Worm (Caenorhabditis elegans) whole organism, young adult: ENCODE results near the gene ogdh-1.
A peak's percentile ranks its signal among the peaks of the same experiment; 100 is the strongest.

Source experiments
- C17E4.6 ChIP-seq: fragments of 200-800 bp; sonication (Bioruptor generic); IDR thresholded peaks from 2 replicates; pipeline ENCODE4 v1.3.6; 2022; ENCODE audit warnings: missing genetic modification reagents, missing genetic modification characterization, missing compliant biosample characterization
- F33H1.4 ChIP-seq: fragments of 200-800 bp; sonication (Bioruptor generic); IDR thresholded peaks from 2 replicates; pipeline ENCODE4 v1.3.6; 2022; ENCODE audit warnings: missing genetic modification reagents, missing genetic modification characterization, missing compliant biosample characterization
- F39B2.1 ChIP-seq: fragments of 200-800 bp; sonication (Bioruptor generic); IDR thresholded peaks from 2 replicates; pipeline ENCODE4 v1.3.6; 2022; ENCODE audit warnings: missing genetic modification reagents, missing genetic modification characterization, missing compliant biosample characterization
- F52B5.7 ChIP-seq: sonication (generic microtip); optimal IDR thresholded peaks from 2 replicates; lab custom pipeline; 2016; ENCODE audit warnings: mild to moderate bottlenecking, missing genetic modification characterization, missing compliant biosample characterization
- F57C9.4 ChIP-seq: sonication (generic microtip); optimal IDR thresholded peaks from 2 replicates; lab custom pipeline; 2017; ENCODE audit warnings: mild to moderate bottlenecking, missing genetic modification characterization, missing compliant biosample characterization
- K12H6.12 ChIP-seq: fragments of 200-800 bp; sonication (Bioruptor generic); optimal IDR thresholded peaks from 2 replicates; lab custom pipeline; 2018; ENCODE audit warnings: mild to moderate bottlenecking, missing genetic modification characterization, missing compliant biosample characterization
- Y53F4B.3 ChIP-seq: fragments of 200-800 bp; sonication (Bioruptor generic); IDR thresholded peaks from 2 replicates; pipeline ENCODE4 v1.3.6; 2022; ENCODE audit warnings: missing genetic modification reagents, missing genetic modification characterization, missing compliant biosample characterization
- Y53G8AR.9 ChIP-seq: fragments of 200-800 bp; sonication (Bioruptor generic); conservative IDR thresholded peaks from 2 replicates; pipeline ENCODE4 v1.3.6; 2022; ENCODE audit warnings: missing genetic modification reagents, missing genetic modification characterization, missing compliant biosample characterization
- Y95B8A.8 ChIP-seq: fragments of 200-800 bp; sonication (Bioruptor generic); IDR thresholded peaks from 2 replicates; pipeline ENCODE4 v1.3.6; 2022; ENCODE audit warnings: missing genetic modification reagents, missing genetic modification characterization, missing compliant biosample characterization
- ama-1 ChIP-seq, 3 experiments: fragments of 150-350 bp in 1 of 3; sonication (generic microtip) in 2 of 3; optimal IDR thresholded peaks; 2 replicates each; lab custom pipeline; 2014 to 2018; ENCODE audit warnings: missing biosample characterization in 2 of 3, missing genetic modification characterization in 2 of 3, missing genetic modification reagents in 2 of 3
- aptf-3 ChIP-seq: fragments of 200-800 bp; sonication (Bioruptor generic); IDR thresholded peaks from 2 replicates; pipeline ENCODE4 v1.3.6; 2022; ENCODE audit warnings: missing genetic modification characterization, missing compliant biosample characterization
- atf-7 ChIP-seq: sonication (generic microtip); optimal IDR thresholded peaks from 2 replicates; lab custom pipeline; 2017; ENCODE audit warnings: mild to moderate bottlenecking, missing genetic modification characterization, missing compliant biosample characterization
- attf-6 ChIP-seq: fragments of 200-800 bp; sonication (Bioruptor generic); IDR thresholded peaks from 2 replicates; pipeline ENCODE4 v1.3.6; 2022; ENCODE audit warnings: missing genetic modification reagents, missing genetic modification characterization, missing compliant biosample characterization
- bed-1 ChIP-seq: fragments of 200-800 bp; sonication (Bioruptor generic); IDR thresholded peaks from 2 replicates; pipeline ENCODE4 v1.3.6; 2022; ENCODE audit warnings: missing genetic modification reagents, missing genetic modification characterization, missing compliant biosample characterization
- ccch-3 ChIP-seq: fragments of 200-800 bp; sonication (Bioruptor generic); optimal IDR thresholded peaks from 2 replicates; lab custom pipeline; 2018; ENCODE audit warnings: mild to moderate bottlenecking, missing genetic modification characterization, missing compliant biosample characterization
- ceh-27 ChIP-seq: fragments of 200-800 bp; sonication (Bioruptor generic); optimal IDR thresholded peaks from 2 replicates; lab custom pipeline; 2018; ENCODE audit warnings: mild to moderate bottlenecking, missing genetic modification characterization, moderate library complexity, missing compliant biosample characterization
- ceh-79 ChIP-seq: sonication (generic microtip); optimal IDR thresholded peaks from 2 replicates; lab custom pipeline; 2017; ENCODE audit warnings: mild to moderate bottlenecking, missing genetic modification characterization, missing compliant biosample characterization
- ceh-91 ChIP-seq: fragments of 200-800 bp; sonication (Bioruptor generic); IDR thresholded peaks from 2 replicates; pipeline ENCODE4 v1.3.6; 2022; ENCODE audit warnings: missing genetic modification reagents, missing genetic modification characterization, missing compliant biosample characterization
- chd-7 ChIP-seq: sonication (generic microtip); optimal IDR thresholded peaks from 2 replicates; lab custom pipeline; 2016; ENCODE audit warnings: mild to moderate bottlenecking, missing genetic modification characterization, moderate library complexity, missing compliant biosample characterization
- egrh-3 ChIP-seq: fragments of 200-800 bp; sonication (Bioruptor generic); IDR thresholded peaks from 2 replicates; pipeline ENCODE4 v1.3.6; 2022; ENCODE audit warnings: missing genetic modification reagents, missing genetic modification characterization, missing compliant biosample characterization
- hmg-1.2 ChIP-seq: fragments of 200-800 bp; sonication (Bioruptor generic); IDR thresholded peaks from 2 replicates; pipeline ENCODE4 v1.3.6; 2022; ENCODE audit warnings: missing genetic modification reagents, missing genetic modification characterization, missing compliant biosample characterization
- hmg-20 ChIP-seq: fragments of 200-800 bp; sonication (Bioruptor generic); IDR thresholded peaks from 2 replicates; pipeline ENCODE4 v1.3.6; 2022; ENCODE audit warnings: missing genetic modification reagents, missing genetic modification characterization, missing compliant biosample characterization
- let-526 ChIP-seq: fragments of 200-800 bp; sonication (Bioruptor generic); IDR thresholded peaks from 2 replicates; pipeline ENCODE4 v1.3.6; 2022; ENCODE audit warnings: missing genetic modification reagents, missing genetic modification characterization, missing compliant biosample characterization
- lin-35 ChIP-seq, 3 experiments: fragments of 150-350 bp in 2 of 3; sonication (generic microtip) in 1 of 3; optimal IDR thresholded peaks; 2 replicates each; lab custom pipeline; 2014 to 2018; ENCODE audit warnings: missing biosample characterization in 3 of 3, missing genetic modification characterization in 3 of 3, missing genetic modification reagents in 3 of 3
- lsl-1 ChIP-seq: fragments of 200-800 bp; sonication (Bioruptor generic); optimal IDR thresholded peaks from 2 replicates; lab custom pipeline; 2018; ENCODE audit warnings: mild to moderate bottlenecking, missing genetic modification characterization, moderate library complexity, missing compliant biosample characterization
- lsy-27 ChIP-seq: sonication (generic microtip); optimal IDR thresholded peaks from 2 replicates; lab custom pipeline; 2017; ENCODE audit warnings: missing genetic modification characterization, mild to moderate bottlenecking, missing compliant biosample characterization, antibody characterized with exemption, missing genotype, borderline replicate concordance; ENCODE audit not compliant: insufficient read depth
- madf-10 ChIP-seq: sonication (generic microtip); optimal IDR thresholded peaks from 2 replicates; lab custom pipeline; 2016; ENCODE audit warnings: mild to moderate bottlenecking, missing genetic modification characterization, missing compliant biosample characterization
- mcd-1 ChIP-seq: fragments of 200-800 bp; sonication (Bioruptor generic); IDR thresholded peaks from 2 replicates; pipeline ENCODE4 v1.3.6; 2022; ENCODE audit warnings: missing genetic modification reagents, missing genetic modification characterization, missing compliant biosample characterization
- mel-28 ChIP-seq: sonication (generic microtip); optimal IDR thresholded peaks from 2 replicates; lab custom pipeline; 2016; ENCODE audit warnings: borderline replicate concordance, mild to moderate bottlenecking, missing genetic modification characterization, missing compliant biosample characterization
- pbrm-1 ChIP-seq: fragments of 200-800 bp; sonication (Bioruptor generic); IDR thresholded peaks from 2 replicates; pipeline ENCODE4 v1.3.6; 2022; ENCODE audit warnings: missing genetic modification reagents, missing genetic modification characterization, missing compliant biosample characterization
- rpc-1 ChIP-seq, 2 experiments: fragments of 150-350 bp in 1 of 2; sonication (generic microtip) in 1 of 2; optimal IDR thresholded peaks; 2 replicates each; lab custom pipeline; 2014 to 2018; ENCODE audit warnings: missing biosample characterization in 1 of 2, missing genetic modification characterization in 1 of 2, missing genetic modification reagents in 1 of 2, missing genotype in 1 of 2
- snpc-1.1 ChIP-seq: sonication (generic microtip); optimal IDR thresholded peaks from 2 replicates; lab custom pipeline; 2017; ENCODE audit warnings: missing genetic modification characterization, mild to moderate bottlenecking, missing compliant biosample characterization, antibody characterized with exemption, moderate library complexity, missing genotype, missing genetic modification reagents; ENCODE audit not compliant: insufficient read depth
- snpc-1.3 ChIP-seq: sonication (generic microtip); optimal IDR thresholded peaks from 2 replicates; lab custom pipeline; 2017; ENCODE audit warnings: missing genetic modification characterization, mild to moderate bottlenecking, missing compliant biosample characterization, antibody characterized with exemption, moderate library complexity, missing genotype, missing genetic modification reagents; ENCODE audit not compliant: insufficient read depth
- somi-1 ChIP-seq: fragments of 200-800 bp; sonication (Bioruptor generic); optimal IDR thresholded peaks from 2 replicates; lab custom pipeline; 2018; ENCODE audit warnings: mild to moderate bottlenecking, missing genetic modification characterization, missing compliant biosample characterization
- sptf-2 ChIP-seq: fragments of 200-800 bp; sonication (Bioruptor generic); optimal IDR thresholded peaks from 2 replicates; lab custom pipeline; 2018; ENCODE audit warnings: mild to moderate bottlenecking, missing genetic modification characterization, missing compliant biosample characterization
- unc-130 ChIP-seq: sonication (generic microtip); optimal IDR thresholded peaks from 2 replicates; lab custom pipeline; 2016; ENCODE audit warnings: missing genetic modification reagents, missing genetic modification characterization, missing compliant biosample characterization
- xnd-1 ChIP-seq: sonication (generic microtip); optimal IDR thresholded peaks from 2 replicates; lab custom pipeline; 2016; ENCODE audit warnings: missing genotype, missing genetic modification reagents, missing genetic modification characterization, missing compliant biosample characterization
- ztf-18 ChIP-seq: sonication (generic microtip); optimal IDR thresholded peaks from 2 replicates; lab custom pipeline; 2016; ENCODE audit warnings: missing genotype, mild to moderate bottlenecking, missing genetic modification characterization, missing compliant biosample characterization
- ztf-22 ChIP-seq: fragments of 200-800 bp; sonication (Bioruptor generic); optimal IDR thresholded peaks from 2 replicates; lab custom pipeline; 2018; ENCODE audit warnings: mild to moderate bottlenecking, missing genetic modification characterization, moderate library complexity, missing compliant biosample characterization
- ztf-28 ChIP-seq: fragments of 200-800 bp; sonication (Bioruptor generic); IDR thresholded peaks from 2 replicates; pipeline ENCODE4 v1.3.6; 2022; ENCODE audit warnings: missing genetic modification reagents, missing genetic modification characterization, missing compliant biosample characterization

Gene ogdh-1

ce11 chrIV:4650624-4651094 is 53.2 kb downstream of the ogdh-1 start, which contains the start of gene ubc-9 (continued):
- TF ChIP-seq hmg-20 (GFP tag; lab: Robert Waterston, UW) (no peak), unc-130 (GFP tag; lab: Kevin White, UChicago) (peak; percentile 58), ceh-27 (GFP tag; lab: Kevin White, UChicago) (peak; percentile 17), hmg-1.2 (GFP tag; lab: Robert Waterston, UW) (peak; percentile 67), Y53F4B.3 (GFP tag; lab: Robert Waterston, UW) (no peak), ceh-91 (peak; percentile 83), ama-1 (optimal IDR thresholded peaks at IDR 0.05; lab: Kevin White, UChicago) (no peak), ama-1 (GFP tag; optimal IDR thresholded peaks at IDR 0.05; lab: Kevin White, UChicago) (no peak), snpc-1.3 (tag; lab: Kevin White, UChicago) (peak; percentile 58), lin-35 (GFP tag; optimal IDR thresholded peaks at IDR 0.05; lab: Kevin White, UChicago) (peak; percentile 10 to 56 (median 54)), ztf-18 (tag; lab: Kevin White, UChicago) (peak; percentile 67)

ce11 chrIV:4649460-4649859 is 54.4 kb downstream of the ogdh-1 start, which contains the start of gene F29B9.7:
Gene F29B9.7, plus strand, starts transcription at chrIV:4649760.
- TF ChIP-seq madf-10 (tag; lab: Kevin White, UChicago) = no peak
- TF ChIP-seq somi-1 (GFP tag; lab: Kevin White, UChicago) = no peak
- TF ChIP-seq mel-28 (tag; lab: Kevin White, UChicago) = no peak
- no peak for TF ChIP-seq attf-6
- TF ChIP-seq K12H6.12 (tag; lab: Kevin White, UChicago) = no peak
- no peak for TF ChIP-seq C17E4.6 (GFP tag; lab: Robert Waterston, UW)
- TF ChIP-seq Y95B8A.8 = no peak
- TF ChIP-seq F33H1.4 (GFP tag; lab: Robert Waterston, UW) = no peak
- TF ChIP-seq F39B2.1 = no peak
- TF ChIP-seq ccch-3 (GFP tag; lab: Kevin White, UChicago) = no peak
- TF ChIP-seq Y53F4B.3 (GFP tag; lab: Robert Waterston, UW) = no peak
- TF ChIP-seq unc-130 (GFP tag; lab: Kevin White, UChicago) = no peak
- TF ChIP-seq snpc-1.1 (tag; lab: Kevin White, UChicago) = no peak
- TF ChIP-seq mcd-1 (GFP tag; lab: Robert Waterston, UW) = no peak
- TF ChIP-seq pbrm-1 = no peak
- TF ChIP-seq egrh-3 (GFP tag; lab: Robert Waterston, UW) = no peak
- TF ChIP-seq F52B5.7 = no peak
- no peak for TF ChIP-seq ztf-22 (GFP tag; lab: Kevin White, UChicago)
- no peak for TF ChIP-seq F57C9.4 (tag; lab: Kevin White, UChicago)

- TF ChIP-seq let-526 (GFP tag; lab: Robert Waterston, UW) = no peak
- TF ChIP-seq aptf-3 (GFP tag; lab: Robert Waterston, UW) = no peak
- TF ChIP-seq ceh-79 (tag; lab: Kevin White, UChicago) = no peak
- TF ChIP-seq ztf-28 (GFP tag; lab: Robert Waterston, UW) = no peak
- TF ChIP-seq lin-35 (GFP tag; optimal IDR thresholded peaks at IDR 0.05; lab: Kevin White, UChicago) = no peak
- no peak for TF ChIP-seq bed-1
- no peak for TF ChIP-seq rpc-1 (optimal IDR thresholded peaks at IDR 0.05; lab: Kevin White, UChicago)
- TF ChIP-seq rpc-1 (tag; optimal IDR thresholded peaks at IDR 0.05; lab: Kevin White, UChicago) = no peak
- no peak for TF ChIP-seq Y53G8AR.9 (GFP tag; lab: Robert Waterston, UW)
- TF ChIP-seq atf-7 (tag; lab: Kevin White, UChicago) = no peak
- no peak for TF ChIP-seq lsy-27 (tag; lab: Kevin White, UChicago)
- TF ChIP-seq sptf-2 = no peak
- TF ChIP-seq chd-7 (tag; lab: Kevin White, UChicago) = no peak
- no peak for TF ChIP-seq xnd-1
- no peak for TF ChIP-seq lsl-1 (GFP tag; lab: Kevin White, UChicago)
These were observed 56.4 kb downstream of the ogdh-1 start, which contains the start of gene F29B9.8 for ce11 chrIV:4647385-4647784. Gene F29B9.8, plus strand, starts transcription at chrIV:4647685.
